Fruit fly (Drosophila melanogaster): Measurements from ENCODE around the gene CG31373.

The CG31373 gene

dm6 chr3R:10696371-10696777 lies 12.8 kb downstream of the CG31373 start, which contains the start of the genes pug, CG14683 and CG46459 (continued):
- no peak for TF ChIP-seq CG5180 (GFP tag; optimal IDR thresholded peaks at IDR 0.05)
- no peak for TF ChIP-seq run (tag; optimal IDR thresholded peaks at IDR 0.05)
- peak; percentile 17 for TF ChIP-seq pnt (GFP tag; optimal IDR thresholded peaks at IDR 0.05)
- peak; percentile 98 for TF ChIP-seq Scr (GFP tag; IDR thresholded peaks at IDR 0.05; ENCODE audit: partially characterized antibody)
- TF ChIP-seq Asciz (GFP tag; optimal IDR thresholded peaks at IDR 0.05): no peak
- TF ChIP-seq CG13287 (GFP tag; IDR thresholded peaks at IDR 0.05; ENCODE audit: partially characterized antibody): peak; percentile 99
- no peak for TF ChIP-seq CG43689 (GFP tag; IDR thresholded peaks at IDR 0.05)
- no peak for TF ChIP-seq mirr (GFP tag; optimal IDR thresholded peaks at IDR 0.05)
- TF ChIP-seq HLH3B (GFP tag; IDR thresholded peaks at IDR 0.05): no peak
- no peak for TF ChIP-seq Dip2 (GFP tag; IDR thresholded peaks at IDR 0.05)
- TF ChIP-seq Dp (GFP tag; optimal IDR thresholded peaks at IDR 0.05): peak; percentile 63
- no peak for TF ChIP-seq CG5953 (GFP tag; IDR thresholded peaks at IDR 0.05)
- no peak for TF ChIP-seq peb (GFP tag; IDR thresholded peaks at IDR 0.05)
- 0 out of 2 replicates have a peak, but pooled peaks have one; percentile 16 for TF ChIP-seq CG31224 (GFP tag; IDR thresholded peaks at IDR 0.05)
- no peak for TF ChIP-seq sens-2 (GFP tag; IDR thresholded peaks at IDR 0.05)
- TF ChIP-seq Camta (GFP tag; optimal IDR thresholded peaks at IDR 0.05): peak; percentile 58
- TF ChIP-seq CG6683 (GFP tag; optimal IDR thresholded peaks at IDR 0.05): no peak
- TF ChIP-seq CG10654 (GFP tag; optimal IDR thresholded peaks at IDR 0.05): peak; percentile 36
- peak; percentile 75 for TF ChIP-seq CG2116 (GFP tag; optimal IDR thresholded peaks at IDR 0.05)
- no peak for TF ChIP-seq Mes4 (GFP tag; optimal IDR thresholded peaks at IDR 0.05)
- peak; percentile 6 for TF ChIP-seq Hmr (GFP tag; optimal IDR thresholded peaks at IDR 0.05)
- peak; percentile 25 for TF ChIP-seq CG13775 (GFP tag; optimal IDR thresholded peaks at IDR 0.05)
- peak in 1 of 2 experiments; percentile 9 for TF ChIP-seq bsh (GFP tag; optimal IDR thresholded peaks at IDR 0.05)
- peak; percentile 20 for TF ChIP-seq CG10209 (GFP tag; optimal IDR thresholded peaks at IDR 0.05)
- peak; percentile 17 for TF ChIP-seq Hr3 (GFP tag; optimal IDR thresholded peaks at IDR 0.05)
- no peak for TF ChIP-seq ro (GFP tag; IDR thresholded peaks at IDR 0.05)
- no peak for TF ChIP-seq CkIIα-i1 (GFP tag; IDR thresholded peaks at IDR 0.05)
- TF ChIP-seq Fer1 (GFP tag; optimal IDR thresholded peaks at IDR 0.05): no peak
- TF ChIP-seq luna (GFP tag; optimal IDR thresholded peaks at IDR 0.05): peak; percentile 36
- no peak for TF ChIP-seq fru (optimal IDR thresholded peaks at IDR 0.05)
- TF ChIP-seq Sox102F (GFP tag; optimal IDR thresholded peaks at IDR 0.05): peak; percentile 11
- TF ChIP-seq tna (GFP tag; IDR thresholded peaks at IDR 0.05; ENCODE audit: partially characterized antibody): peak; percentile 93
- no peak for TF ChIP-seq cg (GFP tag; optimal IDR thresholded peaks at IDR 0.05)
- TF ChIP-seq bowl (GFP tag; IDR thresholded peaks at IDR 0.05): no peak
- TF ChIP-seq sc (optimal IDR thresholded peaks at IDR 0.05): no peak
- no peak for TF ChIP-seq sc (GFP tag; optimal IDR thresholded peaks at IDR 0.05)
- no peak for TF ChIP-seq Ada2b (GFP tag; IDR thresholded peaks at IDR 0.05)
- no peak for TF ChIP-seq eyg (GFP tag; optimal IDR thresholded peaks at IDR 0.05)
- TF ChIP-seq Mad (GFP tag; optimal IDR thresholded peaks at IDR 0.05): peak; percentile 41
- no peak for TF ChIP-seq ab (GFP tag; optimal IDR thresholded peaks at IDR 0.05)
- TF ChIP-seq HHEX (GFP tag; optimal IDR thresholded peaks at IDR 0.05): no peak
- no peak for TF ChIP-seq ash1 (GFP tag; optimal IDR thresholded peaks at IDR 0.05)
- 0 out of 2 replicates have a peak, but pooled peaks have one; percentile 32 for TF ChIP-seq ranshi (GFP tag; IDR thresholded peaks at IDR 0.05)
- TF ChIP-seq CG32532 (GFP tag; IDR thresholded peaks at IDR 0.05): peak; percentile 42; the same call in 1 of the 2 replicates
- peak; percentile 60 for TF ChIP-seq Side (GFP tag; optimal IDR thresholded peaks at IDR 0.05)
- TF ChIP-seq CG8290 (GFP tag; optimal IDR thresholded peaks at IDR 0.05): peak; percentile 58
- no peak for TF ChIP-seq CG8290 (tag; optimal IDR thresholded peaks at IDR 0.05)
- no peak for TF ChIP-seq CG10321 (GFP tag; IDR thresholded peaks at IDR 0.05)
- no peak for TF ChIP-seq sqz (GFP tag; optimal IDR thresholded peaks at IDR 0.05)
- peak; percentile 68 for TF ChIP-seq trem (tag; optimal IDR thresholded peaks at IDR 0.05)
- no peak for TF ChIP-seq CG12104 (GFP tag; optimal IDR thresholded peaks at IDR 0.05)
- peak; percentile 93 for TF ChIP-seq Myb (GFP tag; optimal IDR thresholded peaks at IDR 0.05)

Measured in whole organism, embryonic.